Worm (Caenorhabditis elegans): ENCODE measurements around the gene clec-168.

DNA sequence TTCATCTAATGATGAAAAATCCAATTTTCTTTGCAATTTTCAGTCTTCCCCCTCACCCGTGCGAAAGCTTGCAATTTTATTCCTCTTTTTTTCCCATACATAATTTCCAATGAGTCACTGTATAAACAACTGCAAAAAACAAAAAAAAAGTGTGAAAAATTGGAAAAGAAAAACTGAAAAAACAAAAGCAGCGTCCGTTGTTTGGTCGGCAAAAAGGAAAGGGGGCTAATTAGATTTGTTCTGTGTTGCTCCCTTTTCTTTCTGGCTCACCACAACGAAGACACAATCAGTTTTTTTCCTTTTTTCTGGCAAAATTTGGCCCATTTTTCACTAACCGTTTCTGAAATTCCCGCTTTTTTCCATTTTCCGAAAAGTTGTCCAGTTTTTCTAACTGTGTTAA, 44.4 kb upstream of the clec-168 start:
- TF ChIP-seq ets-4 (GFP tag; optimal IDR thresholded peaks at IDR 0.05), result no peak
- TF ChIP-seq T07F8.4 (tag; optimal IDR thresholded peaks at IDR 0.05), result no peak
- no peak for TF ChIP-seq let-607 (tag; optimal IDR thresholded peaks at IDR 0.05)
- no peak for TF ChIP-seq dpff-1 (tag; optimal IDR thresholded peaks at IDR 0.05)

Measured in whole organism, young adult.